Fruit fly (Drosophila melanogaster): ENCODE data around the gene CG7518.

The CG7518 gene

dm6 chr3R:13032323-13032722, 34.4 kb downstream of the CG7518 start, which contains the start of gene ry:
ry (plus strand) TSS chr3R:13032528.
- no peak for TF ChIP-seq CG6854 (GFP tag; optimal IDR thresholded peaks at IDR 0.05)
- TF ChIP-seq OdsH (GFP tag; optimal IDR thresholded peaks at IDR 0.05): no peak
- TF ChIP-seq dac (GFP tag; optimal IDR thresholded peaks at IDR 0.05): no peak
- TF ChIP-seq CG3032 (tag; optimal IDR thresholded peaks at IDR 0.05): no peak
- TF ChIP-seq Eip93F (GFP tag; optimal IDR thresholded peaks at IDR 0.05): no peak
- peak; percentile 22 for TF ChIP-seq Eip78C (GFP tag)
- no peak for TF ChIP-seq CG3919 (GFP tag; optimal IDR thresholded peaks at IDR 0.05)
- peak; percentile 56 for TF ChIP-seq vri (GFP tag; optimal IDR thresholded peaks at IDR 0.05)

dm6 chr3R:13032975-13033445, 35.1 kb downstream of the CG7518 start:
- TF ChIP-seq fkh (GFP tag; optimal IDR thresholded peaks at IDR 0.05) (peak; percentile 99), svp (GFP tag) (peak; percentile 99), CG11902 (GFP tag; optimal IDR thresholded peaks at IDR 0.05) (no peak), Lpt (GFP tag; optimal IDR thresholded peaks at IDR 0.05) (peak; percentile 3), OdsH (GFP tag; optimal IDR thresholded peaks at IDR 0.05) (no peak), vri (GFP tag; optimal IDR thresholded peaks at IDR 0.05) (no peak)

- TF ChIP-seq CG1621 (tag; optimal IDR thresholded peaks at IDR 0.05) (no peak), fd59A (GFP tag; optimal IDR thresholded peaks at IDR 0.05) (no peak), CG3919 (GFP tag; optimal IDR thresholded peaks at IDR 0.05) (no peak), CG3032 (tag; optimal IDR thresholded peaks at IDR 0.05) (no peak), OdsH (GFP tag; optimal IDR thresholded peaks at IDR 0.05) (no peak), CG31627 (GFP tag; optimal IDR thresholded peaks at IDR 0.05) (no peak), CG6792 (GFP tag; optimal IDR thresholded peaks at IDR 0.05) (no peak)
Observed at dm6 chr3R:13033670-13034069, 35.8 kb downstream of the CG7518 start.

- no peak for TF ChIP-seq acj6 (GFP tag; optimal IDR thresholded peaks at IDR 0.05)
- TF ChIP-seq Eip75B (GFP tag; optimal IDR thresholded peaks at IDR 0.05): no peak
- no peak for TF ChIP-seq CG15336 (GFP tag; IDR thresholded peaks at IDR 0.05)
- TF ChIP-seq CG6792 (GFP tag; optimal IDR thresholded peaks at IDR 0.05): no peak
- no peak for TF ChIP-seq dac (GFP tag; optimal IDR thresholded peaks at IDR 0.05)
- no peak for TF ChIP-seq Lpt (GFP tag; optimal IDR thresholded peaks at IDR 0.05)
- no peak for TF ChIP-seq Eip78C (GFP tag)
- TF ChIP-seq CG1621 (tag; optimal IDR thresholded peaks at IDR 0.05): no peak
- no peak for TF ChIP-seq lz (GFP tag; optimal IDR thresholded peaks at IDR 0.05)
- TF ChIP-seq achi (GFP tag; optimal IDR thresholded peaks at IDR 0.05): no peak
- no peak for TF ChIP-seq spab (GFP tag; optimal IDR thresholded peaks at IDR 0.05)
- no peak for TF ChIP-seq CG3032 (tag; optimal IDR thresholded peaks at IDR 0.05)
- TF ChIP-seq CG11294 (GFP tag; IDR thresholded peaks at IDR 0.05): no peak
- no peak for TF ChIP-seq Smox (GFP tag; optimal IDR thresholded peaks at IDR 0.05)
- no peak for TF ChIP-seq CG3919 (GFP tag; optimal IDR thresholded peaks at IDR 0.05)
- TF ChIP-seq eg (GFP tag; IDR thresholded peaks at IDR 0.05): no peak
Observed at dm6 chr3R:13036064-13036463, 38.2 kb downstream of the CG7518 start.

- no peak for TF ChIP-seq Gug (GFP tag; IDR thresholded peaks at IDR 0.05)
- no peak for TF ChIP-seq CG15336 (GFP tag; IDR thresholded peaks at IDR 0.05)
- no peak for TF ChIP-seq CG6854 (GFP tag; optimal IDR thresholded peaks at IDR 0.05)
- no peak for TF ChIP-seq Sox15 (GFP tag; optimal IDR thresholded peaks at IDR 0.05)
- TF ChIP-seq Eip93F (GFP tag; optimal IDR thresholded peaks at IDR 0.05): no peak
- no peak for TF ChIP-seq CG3032 (tag; optimal IDR thresholded peaks at IDR 0.05)
- TF ChIP-seq fd59A (GFP tag; optimal IDR thresholded peaks at IDR 0.05): no peak
- TF ChIP-seq spab (GFP tag; optimal IDR thresholded peaks at IDR 0.05): no peak
- TF ChIP-seq CG34406 (GFP tag; optimal IDR thresholded peaks at IDR 0.05): no peak
- no peak for TF ChIP-seq Lpt (GFP tag; optimal IDR thresholded peaks at IDR 0.05)
- no peak for TF ChIP-seq cyc (GFP tag; optimal IDR thresholded peaks at IDR 0.05)
- TF ChIP-seq ss (GFP tag; optimal IDR thresholded peaks at IDR 0.05): no peak
- TF ChIP-seq CG6276 (GFP tag; optimal IDR thresholded peaks at IDR 0.05): no peak
- TF ChIP-seq Eip75B (GFP tag; optimal IDR thresholded peaks at IDR 0.05): no peak
- TF ChIP-seq CG9139 (GFP tag; optimal IDR thresholded peaks at IDR 0.05): no peak
- no peak for TF ChIP-seq Ets21C (GFP tag; optimal IDR thresholded peaks at IDR 0.05)
- no peak for TF ChIP-seq CG11762 (GFP tag; optimal IDR thresholded peaks at IDR 0.05; ENCODE audit: insufficient read depth)
- TF ChIP-seq salr (GFP tag; optimal IDR thresholded peaks at IDR 0.05): no peak
- no peak for TF ChIP-seq Sox14 (GFP tag; optimal IDR thresholded peaks at IDR 0.05)
Observed at dm6 chr3R:13038075-13038474, 40.2 kb downstream of the CG7518 start, which contains the start of gene CG11668. CG11668 (plus strand) TSS chr3R:13038375.
